Fruit fly (Drosophila melanogaster) whole organism, adult: Measurements from ENCODE around the gene Irk1.

Experiments
- CG11617 ChIP-seq: fragments of 200-800 bp; sonication (Bioruptor generic); optimal IDR thresholded peaks from 2 replicates; lab custom pipeline; 2017; ENCODE audit warnings: mild to moderate bottlenecking, missing biosample characterization, missing genetic modification reagents, missing genetic modification characterization
- CG12768 ChIP-seq: fragments of 200-800 bp; sonication (Bioruptor generic); optimal IDR thresholded peaks from 2 replicates; lab custom pipeline; 2017; ENCODE audit warnings: missing biosample characterization, missing genetic modification characterization, mild to moderate bottlenecking, moderate library complexity, missing genetic modification reagents
- CG14711 ChIP-seq: fragments of 200-800 bp; sonication (Bioruptor generic); optimal IDR thresholded peaks from 2 replicates; lab custom pipeline; 2018; ENCODE audit warnings: missing biosample characterization, mild to moderate bottlenecking, missing genetic modification characterization, moderate library complexity
- CG1620 ChIP-seq: fragments of 200-800 bp; sonication (Bioruptor generic); optimal IDR thresholded peaks from 2 replicates; lab custom pipeline; 2016; ENCODE audit warnings: missing biosample characterization, missing genetic modification characterization
- CG33017 ChIP-seq: fragments of 200-800 bp; sonication (Bioruptor generic); optimal IDR thresholded peaks from 2 replicates; lab custom pipeline; 2018; ENCODE audit warnings: missing biosample characterization, mild to moderate bottlenecking, missing genetic modification characterization, moderate library complexity
- CG5204 ChIP-seq: fragments of 200-800 bp; sonication (Bioruptor generic); optimal IDR thresholded peaks from 2 replicates; lab custom pipeline; 2016; ENCODE audit warnings: missing biosample characterization, missing genetic modification characterization
- CG7045 ChIP-seq: fragments of 200-800 bp; sonication (Bioruptor generic); optimal IDR thresholded peaks from 2 replicates; lab custom pipeline; 2017; ENCODE audit warnings: missing biosample characterization, mild to moderate bottlenecking, missing genetic modification characterization
- CG7101 ChIP-seq: fragments of 200-800 bp; sonication (Bioruptor generic); optimal IDR thresholded peaks from 2 replicates; lab custom pipeline; 2018; ENCODE audit warnings: missing biosample characterization, mild to moderate bottlenecking, missing genetic modification characterization, moderate library complexity
- Clk ChIP-seq: fragments of 200-800 bp; sonication (Bioruptor generic); optimal IDR thresholded peaks from 2 replicates; lab custom pipeline; 2017; ENCODE audit warnings: missing biosample characterization, missing genetic modification characterization
- Crg-1 ChIP-seq: fragments of 200-800 bp; sonication (Bioruptor generic); optimal IDR thresholded peaks from 2 replicates; lab custom pipeline; 2016; ENCODE audit warnings: missing biosample characterization, missing genetic modification characterization
- Hr96 ChIP-seq: fragments of 200-800 bp; sonication (Bioruptor generic); optimal IDR thresholded peaks from 2 replicates; lab custom pipeline; 2016; ENCODE audit warnings: missing biosample characterization, missing genetic modification characterization
- Mnt ChIP-seq: fragments of 200-800 bp; sonication (Bioruptor generic); optimal IDR thresholded peaks from 2 replicates; lab custom pipeline; 2016; ENCODE audit warnings: missing biosample characterization, mild to moderate bottlenecking, missing genetic modification characterization
- bab1 ChIP-seq: fragments of 200-800 bp; sonication (Bioruptor generic); optimal IDR thresholded peaks from 3 replicates; lab custom pipeline; 2019; ENCODE audit warnings: missing biosample characterization, mild to moderate bottlenecking, missing genetic modification characterization, moderate library complexity
- cic ChIP-seq: fragments of 200-800 bp; sonication (Bioruptor generic); optimal IDR thresholded peaks from 2 replicates; lab custom pipeline; 2017; ENCODE audit warnings: missing biosample characterization, mild to moderate bottlenecking, missing genetic modification characterization, moderate library complexity
- cnc ChIP-seq, 2 experiments: fragments of >200 bp; optimal IDR thresholded peaks; 2 replicates each; lab custom pipeline; 2017
- kay ChIP-seq: fragments of 200-800 bp; sonication (Bioruptor generic); peaks from one replicate; lab custom pipeline; 2016; ENCODE audit warnings: missing biosample characterization, missing genetic modification characterization, borderline replicate concordance
- ovo ChIP-seq: fragments of 200-800 bp; sonication (Bioruptor generic); optimal IDR thresholded peaks from 2 replicates; lab custom pipeline; 2016; ENCODE audit warnings: missing biosample characterization, missing genetic modification characterization
- pad ChIP-seq: fragments of 200-800 bp; sonication (Bioruptor generic); optimal IDR thresholded peaks from 3 replicates; lab custom pipeline; 2017; ENCODE audit warnings: missing biosample characterization, missing genetic modification characterization, mild to moderate bottlenecking, moderate library complexity, missing genetic modification reagents
- tj ChIP-seq: fragments of 200-800 bp; sonication (Bioruptor generic); optimal IDR thresholded peaks from 3 replicates; lab custom pipeline; 2017; ENCODE audit warnings: missing biosample characterization, mild to moderate bottlenecking, missing genetic modification characterization, moderate library complexity
- toe ChIP-seq: fragments of 200-800 bp; sonication (Bioruptor generic); optimal IDR thresholded peaks from 2 replicates; lab custom pipeline; 2016; ENCODE audit warnings: missing biosample characterization, missing genetic modification characterization

Irk1 gene

dm6 chr3R:23130181-23130580 lies 37.9 kb upstream of the Irk1 start:
- TF ChIP-seq Hr96 (GFP tag; lab: Kevin White, UChicago) (no peak), CG1620 (GFP tag; lab: Kevin White, UChicago) (no peak), CG14711 (tag; lab: Kevin White, UChicago) (no peak), Crg-1 (GFP tag; lab: Kevin White, UChicago) (no peak), CG7101 (no peak), CG7045 (no peak), bab1 (GFP tag; lab: Kevin White, UChicago) (no peak), CG33017 (no peak), toe (GFP tag; lab: Kevin White, UChicago) (no peak), CG11617 (GFP tag; lab: Kevin White, UChicago) (no peak), cnc (optimal IDR thresholded peaks at IDR 0.05; lab: Kevin White, UChicago) (no peak), pad (no peak), CG5204 (GFP tag; lab: Kevin White, UChicago) (no peak), cic (no peak), Mnt (GFP tag; lab: Kevin White, UChicago) (no peak), CG12768 (GFP tag; lab: Kevin White, UChicago) (no peak), Clk (GFP tag; lab: Kevin White, UChicago) (no peak), ovo (GFP tag; lab: Kevin White, UChicago) (no peak), kay (GFP tag; lab: Kevin White, UChicago) (no peak), tj (GFP tag; lab: Kevin White, UChicago) (no peak)

- TF ChIP-seq Hr96 (GFP tag; lab: Kevin White, UChicago) = no peak
- TF ChIP-seq CG5204 (GFP tag; lab: Kevin White, UChicago) = no peak
- TF ChIP-seq CG7045 = no peak
Measured at dm6 chr3R:23130884-23131283, 37.2 kb upstream of the Irk1 start.

- TF ChIP-seq cic (no peak), CG33017 (no peak), tj (GFP tag; lab: Kevin White, UChicago) (no peak), Clk (GFP tag; lab: Kevin White, UChicago) (no peak), Hr96 (GFP tag; lab: Kevin White, UChicago) (no peak), bab1 (GFP tag; lab: Kevin White, UChicago) (no peak), Crg-1 (GFP tag; lab: Kevin White, UChicago) (no peak)
Measured at dm6 chr3R:23131341-23131884, 36.7 kb upstream of the Irk1 start.

- TF ChIP-seq cic (no peak), bab1 (GFP tag; lab: Kevin White, UChicago) (no peak), CG33017 (no peak), Clk (GFP tag; lab: Kevin White, UChicago) (no peak), CG7101 (no peak), CG11617 (GFP tag; lab: Kevin White, UChicago) (no peak)
Measured at dm6 chr3R:23132299-23132698, 35.8 kb upstream of the Irk1 start.

dm6 chr3R:23133301-23133828 lies 34.8 kb upstream of the Irk1 start:
- TF ChIP-seq cnc (optimal IDR thresholded peaks at IDR 0.05; lab: Kevin White, UChicago) (no peak), CG11617 (GFP tag; lab: Kevin White, UChicago) (no peak), pad (no peak), ovo (GFP tag; lab: Kevin White, UChicago) (no peak), CG12768 (GFP tag; lab: Kevin White, UChicago) (no peak), cic (no peak), Hr96 (GFP tag; lab: Kevin White, UChicago) (no peak), CG5204 (GFP tag; lab: Kevin White, UChicago) (no peak), kay (GFP tag; lab: Kevin White, UChicago) (no peak), Mnt (GFP tag; lab: Kevin White, UChicago) (no peak), CG14711 (tag; lab: Kevin White, UChicago) (no peak), bab1 (GFP tag; lab: Kevin White, UChicago) (no peak), CG33017 (no peak), Clk (GFP tag; lab: Kevin White, UChicago) (no peak), CG7045 (no peak), CG1620 (GFP tag; lab: Kevin White, UChicago) (no peak), Crg-1 (GFP tag; lab: Kevin White, UChicago) (no peak)

dm6 chr3R:23134690-23135089 lies 33.4 kb upstream of the Irk1 start:
- no peak for TF ChIP-seq CG7045
- no peak for TF ChIP-seq CG33017
- no peak for TF ChIP-seq Clk (GFP tag; lab: Kevin White, UChicago)
- TF ChIP-seq pad = no peak
- TF ChIP-seq ovo (GFP tag; lab: Kevin White, UChicago) = no peak
- TF ChIP-seq bab1 (GFP tag; lab: Kevin White, UChicago) = no peak
- TF ChIP-seq Mnt (GFP tag; lab: Kevin White, UChicago) = no peak
- no peak for TF ChIP-seq cnc (optimal IDR thresholded peaks at IDR 0.05; lab: Kevin White, UChicago)
- no peak for TF ChIP-seq cic
- TF ChIP-seq CG1620 (GFP tag; lab: Kevin White, UChicago) = no peak
- TF ChIP-seq CG7101 = no peak
- TF ChIP-seq Hr96 (GFP tag; lab: Kevin White, UChicago) = no peak
- no peak for TF ChIP-seq CG12768 (GFP tag; lab: Kevin White, UChicago)
- no peak for TF ChIP-seq CG14711 (tag; lab: Kevin White, UChicago)
- no peak for TF ChIP-seq tj (GFP tag; lab: Kevin White, UChicago)
- no peak for TF ChIP-seq Crg-1 (GFP tag; lab: Kevin White, UChicago)
